Worm (Caenorhabditis elegans) whole organism, L4 larva: Measurements from ENCODE around the gene F52G2.3.

Experiments used
- D1046.2 ChIP-seq: fragments of 200-800 bp; sonication (Bioruptor generic); IDR thresholded peaks from 2 replicates; pipeline ENCODE4 v1.3.6; 2022; ENCODE audit warnings: missing genetic modification characterization, missing compliant biosample characterization
- Y105C5A.15 ChIP-seq: fragments of 200-800 bp; sonication (Bioruptor generic); IDR thresholded peaks from 2 replicates; pipeline ENCODE4 v1.3.6; 2022; ENCODE audit warnings: missing genetic modification characterization, missing compliant biosample characterization
- Y75B8A.6 ChIP-seq: fragments of 200-800 bp; sonication (Bioruptor generic); IDR thresholded peaks from 2 replicates; pipeline ENCODE4 v1.3.6; 2022; ENCODE audit warnings: missing genetic modification reagents, missing genetic modification characterization, missing compliant biosample characterization
- arid-1 ChIP-seq: fragments of 200-800 bp; sonication (Bioruptor generic); conservative IDR thresholded peaks from 2 replicates; pipeline ENCODE4 v1.3.6; 2022; ENCODE audit warnings: missing genetic modification reagents, missing genetic modification characterization, missing compliant biosample characterization
- ceh-62 ChIP-seq: sonication (generic microtip); optimal IDR thresholded peaks from 2 replicates; lab custom pipeline; 2017; ENCODE audit warnings: missing biosample characterization, missing genetic modification characterization
- ceh-82 ChIP-seq: sonication (generic microtip); optimal IDR thresholded peaks from 2 replicates; lab custom pipeline; 2017; ENCODE audit warnings: missing biosample characterization, missing genetic modification characterization
- cey-2 ChIP-seq: sonication (generic microtip); optimal IDR thresholded peaks from 3 replicates; lab custom pipeline; 2017; ENCODE audit warnings: missing genetic modification characterization, mild to moderate bottlenecking, missing compliant biosample characterization, antibody characterized with exemption, borderline replicate concordance; ENCODE audit not compliant: insufficient read depth
- daf-12 ChIP-seq: fragments of 150-350 bp; optimal IDR thresholded peaks from 2 replicates; lab custom pipeline; 2014; ENCODE audit warnings: missing biosample characterization, missing genetic modification reagents, missing genetic modification characterization
- daf-19 ChIP-seq: fragments of 200-800 bp; sonication (Bioruptor generic); conservative IDR thresholded peaks from 2 replicates; pipeline ENCODE4 v1.3.6; 2022; ENCODE audit warnings: missing genetic modification characterization, missing compliant biosample characterization
- dmd-9 ChIP-seq: fragments of 200-800 bp; sonication (Bioruptor generic); IDR thresholded peaks from 2 replicates; pipeline ENCODE4 v1.3.6; 2022; ENCODE audit warnings: missing genetic modification reagents, missing genetic modification characterization, missing compliant biosample characterization
- dpl-1 ChIP-seq: fragments of 150-350 bp; optimal IDR thresholded peaks from 2 replicates; lab custom pipeline; 2014; ENCODE audit warnings: missing biosample characterization, missing genetic modification reagents, missing genetic modification characterization
- dve-1 ChIP-seq: sonication (generic microtip); optimal IDR thresholded peaks from 2 replicates; lab custom pipeline; 2017; ENCODE audit warnings: antibody characterized with exemption, mild to moderate bottlenecking, missing genetic modification characterization, missing compliant biosample characterization; ENCODE audit not compliant: insufficient read depth
- egl-43 ChIP-seq: fragments of 200-800 bp; sonication (Bioruptor generic); IDR thresholded peaks from 2 replicates; pipeline ENCODE4 v1.3.6; 2022; ENCODE audit warnings: missing genetic modification reagents, missing genetic modification characterization, missing compliant biosample characterization
- fkh-10 ChIP-seq: fragments of 150-350 bp; optimal IDR thresholded peaks from 2 replicates; lab custom pipeline; 2014; ENCODE audit warnings: missing biosample characterization, missing genetic modification reagents, missing genetic modification characterization
- jun-1 ChIP-seq: fragments of 150-350 bp; optimal IDR thresholded peaks from 2 replicates; lab custom pipeline; 2014; ENCODE audit warnings: missing biosample characterization, missing genetic modification reagents, missing genetic modification characterization
- lin-13 ChIP-seq: fragments of 150-350 bp; optimal IDR thresholded peaks from 2 replicates; lab custom pipeline; 2014; ENCODE audit warnings: missing biosample characterization, missing genetic modification reagents, missing genetic modification characterization
- lin-15B ChIP-seq: fragments of 150-350 bp; sonication (generic microtip); optimal IDR thresholded peaks from 3 replicates; lab custom pipeline; 2014; ENCODE audit warnings: missing biosample characterization, missing genetic modification characterization
- lin-38 ChIP-seq: fragments of 200-800 bp; sonication (Bioruptor generic); IDR thresholded peaks from 2 replicates; pipeline ENCODE4 v1.3.6; 2022; ENCODE audit warnings: missing genetic modification reagents, missing genetic modification characterization, missing compliant biosample characterization
- lir-3 ChIP-seq: sonication (generic microtip); optimal IDR thresholded peaks from 2 replicates; lab custom pipeline; 2016; ENCODE audit warnings: mild to moderate bottlenecking, missing genetic modification characterization, missing compliant biosample characterization
- mdl-1 ChIP-seq, 2 experiments: fragments of 150-350 bp in 1 of 2; sonication (generic microtip) in 1 of 2; optimal IDR thresholded peaks; 2 replicates each; lab custom pipeline; 2014 to 2017; ENCODE audit warnings: missing biosample characterization in 2 of 2, missing genetic modification characterization in 2 of 2
- mes-2 ChIP-seq: sonication (generic microtip); optimal IDR thresholded peaks from 2 replicates; lab custom pipeline; 2016; ENCODE audit warnings: missing genotype, mild to moderate bottlenecking, missing genetic modification characterization, missing compliant biosample characterization; ENCODE audit not compliant: poor library complexity, severe bottlenecking
- mxl-3 ChIP-seq: fragments of 200-800 bp; sonication (Bioruptor generic); optimal IDR thresholded peaks from 2 replicates; lab custom pipeline; 2018; ENCODE audit warnings: mild to moderate bottlenecking, missing genetic modification characterization, missing compliant biosample characterization
- nhr-10 ChIP-seq: fragments of 150-350 bp; optimal IDR thresholded peaks from 2 replicates; lab custom pipeline; 2014; ENCODE audit warnings: missing biosample characterization, missing genetic modification characterization
- nhr-102 ChIP-seq: sonication (generic microtip); optimal IDR thresholded peaks from 2 replicates; lab custom pipeline; 2016; ENCODE audit warnings: mild to moderate bottlenecking, missing genetic modification characterization, moderate library complexity, missing compliant biosample characterization
- nhr-237 ChIP-seq: sonication (generic microtip); optimal IDR thresholded peaks from 2 replicates; lab custom pipeline; 2017; ENCODE audit warnings: missing biosample characterization, missing genetic modification characterization
- nhr-41 ChIP-seq: fragments of 200-800 bp; sonication (Bioruptor generic); IDR thresholded peaks from 2 replicates; pipeline ENCODE4 v1.3.6; 2022; ENCODE audit warnings: missing genetic modification reagents, missing genetic modification characterization, missing compliant biosample characterization
- nhr-42 ChIP-seq: fragments of 200-800 bp; sonication (Bioruptor generic); IDR thresholded peaks from 2 replicates; pipeline ENCODE4 v1.3.6; 2022; ENCODE audit warnings: missing genetic modification characterization, missing compliant biosample characterization
- pha-4 ChIP-seq, 2 experiments: fragments of 150-350 bp in 1 of 2; fragments of 200-800 bp in 1 of 2; sonication (Bioruptor generic) in 1 of 2; IDR thresholded peaks in 1 of 2; optimal IDR thresholded peaks in 1 of 2; 2 replicates each; pipeline versions ENCODE4 v1.3.6 to Lab custom; 2014 to 2022; ENCODE audit warnings: missing genetic modification characterization in 2 of 2, missing genetic modification reagents in 2 of 2, missing biosample characterization in 1 of 2, missing compliant biosample characterization in 1 of 2
- set-16 ChIP-seq: fragments of 200-800 bp; sonication (Bioruptor generic); IDR thresholded peaks from 2 replicates; pipeline ENCODE4 v1.3.6; 2022; ENCODE audit warnings: missing genetic modification reagents, missing genetic modification characterization, missing compliant biosample characterization
- skn-1 ChIP-seq: fragments of 150-350 bp; optimal IDR thresholded peaks from 2 replicates; lab custom pipeline; 2014; ENCODE audit warnings: missing biosample characterization, missing genetic modification characterization
- snpc-1.2 ChIP-seq: fragments of 200-800 bp; sonication (Bioruptor generic); IDR thresholded peaks from 2 replicates; pipeline ENCODE4 v1.3.6; 2022; ENCODE audit warnings: missing genetic modification reagents, missing genetic modification characterization, missing compliant biosample characterization
- tag-97 ChIP-seq: fragments of 200-800 bp; sonication (Bioruptor generic); IDR thresholded peaks from 2 replicates; pipeline ENCODE4 v1.3.6; 2022; ENCODE audit warnings: missing genetic modification characterization, missing compliant biosample characterization
- tra-1 ChIP-seq: fragments of 200-800 bp; sonication (Bioruptor generic); IDR thresholded peaks from 2 replicates; pipeline ENCODE4 v1.3.6; 2022; ENCODE audit warnings: missing genetic modification reagents, missing genetic modification characterization, missing compliant biosample characterization
- unc-130 ChIP-seq: sonication (generic microtip); optimal IDR thresholded peaks from 2 replicates; lab custom pipeline; 2016; ENCODE audit warnings: missing genetic modification reagents, missing genetic modification characterization, missing compliant biosample characterization
- unc-39 ChIP-seq: sonication (generic microtip); optimal IDR thresholded peaks from 2 replicates; lab custom pipeline; 2017; ENCODE audit warnings: missing biosample characterization, missing genetic modification characterization
- unc-62 ChIP-seq, 3 experiments: fragments of 150-350 bp in 1 of 3; sonication (generic microtip); optimal IDR thresholded peaks in 2 of 3; peaks in 1 of 3; 1 replicate in 1 of 3; 2 replicates in 2 of 3; lab custom pipeline; 2014 to 2017; ENCODE audit warnings: missing biosample characterization in 3 of 3, missing genetic modification characterization in 3 of 3, missing genetic modification reagents in 3 of 3, missing genotype in 1 of 3
- vab-7 ChIP-seq: fragments of 200-800 bp; sonication (Bioruptor generic); IDR thresholded peaks from 2 replicates; pipeline ENCODE4 v1.3.6; 2022; ENCODE audit warnings: missing genetic modification reagents, missing genetic modification characterization, missing compliant biosample characterization
- zfp-2 ChIP-seq: sonication (generic microtip); optimal IDR thresholded peaks from 2 replicates; lab custom pipeline; 2016; ENCODE audit warnings: mild to moderate bottlenecking, missing genetic modification characterization, missing compliant biosample characterization

F52G2.3 gene

DNA sequence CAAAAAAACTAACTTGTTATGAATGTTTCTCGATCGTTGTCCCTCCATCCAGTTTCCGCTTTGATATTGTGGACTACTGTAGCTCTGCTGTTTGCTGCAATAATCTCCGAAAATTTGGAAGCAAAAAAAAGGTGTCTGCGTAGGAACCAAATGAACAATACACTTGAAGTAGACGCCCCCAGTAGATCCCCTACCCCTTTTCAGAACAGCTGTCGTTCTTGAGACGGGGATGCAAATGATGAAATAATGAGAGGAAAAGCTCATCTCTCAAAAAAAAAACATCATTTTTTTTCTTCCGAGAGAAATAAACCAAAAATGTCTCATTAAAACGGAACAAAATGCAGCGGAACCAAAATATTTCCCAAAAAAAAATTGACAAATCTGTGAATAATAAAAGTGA is 9.4 kb upstream of the F52G2.3 start:
- no peak for TF ChIP-seq daf-12 (tag; lab: Kevin White, UChicago)
- no peak for TF ChIP-seq unc-39
- no peak for TF ChIP-seq lin-13 (GFP tag; lab: Kevin White, UChicago)
- no peak for TF ChIP-seq snpc-1.2 (GFP tag; lab: Robert Waterston, UW)
- TF ChIP-seq arid-1 (GFP tag; lab: Robert Waterston, UW) = no peak
- TF ChIP-seq ceh-62 (tag; lab: Kevin White, UChicago) = no peak
- TF ChIP-seq dpl-1 (GFP tag; lab: Kevin White, UChicago) = no peak
- no peak for TF ChIP-seq unc-62 (GFP tag; optimal IDR thresholded peaks at IDR 0.05 in 1 of 2; lab: Kevin White, UChicago)
- no peak for TF ChIP-seq unc-62 (tag; optimal IDR thresholded peaks at IDR 0.05; lab: Kevin White, UChicago)
- no peak for TF ChIP-seq lin-38
- TF ChIP-seq nhr-10 = no peak
- TF ChIP-seq mes-2 = no peak
- no peak for TF ChIP-seq nhr-102 (tag; lab: Kevin White, UChicago)
- TF ChIP-seq zfp-2 (tag; lab: Kevin White, UChicago) = no peak
- no peak for TF ChIP-seq vab-7 (GFP tag; lab: Robert Waterston, UW)
- no peak for TF ChIP-seq nhr-237 (tag; lab: Kevin White, UChicago)
- no peak for TF ChIP-seq dmd-9 (GFP tag; lab: Robert Waterston, UW)
- no peak for TF ChIP-seq mxl-3 (GFP tag; lab: Kevin White, UChicago)

DNA sequence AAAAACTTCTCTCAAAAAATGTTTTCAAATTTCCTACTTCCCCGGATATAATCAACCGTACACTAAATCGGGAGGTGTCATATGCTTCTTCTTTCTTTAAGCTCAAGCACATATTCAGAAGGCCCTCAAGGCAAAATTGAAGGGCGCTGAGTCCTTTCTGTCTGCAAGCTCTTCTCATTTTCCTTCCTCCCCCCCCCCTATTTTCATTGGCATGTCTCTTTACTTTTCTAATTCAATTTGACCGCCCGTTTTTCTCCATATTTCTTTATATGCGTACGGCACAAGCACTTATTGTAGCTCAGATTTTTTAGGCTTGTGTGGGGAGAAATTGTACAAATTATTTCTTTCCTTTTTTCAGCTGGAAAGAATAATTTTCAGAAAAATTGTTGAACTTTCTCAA is 7.5 kb upstream of the F52G2.3 start:
- TF ChIP-seq fkh-10 (peak; percentile 17), D1046.2 (no peak)

DNA sequence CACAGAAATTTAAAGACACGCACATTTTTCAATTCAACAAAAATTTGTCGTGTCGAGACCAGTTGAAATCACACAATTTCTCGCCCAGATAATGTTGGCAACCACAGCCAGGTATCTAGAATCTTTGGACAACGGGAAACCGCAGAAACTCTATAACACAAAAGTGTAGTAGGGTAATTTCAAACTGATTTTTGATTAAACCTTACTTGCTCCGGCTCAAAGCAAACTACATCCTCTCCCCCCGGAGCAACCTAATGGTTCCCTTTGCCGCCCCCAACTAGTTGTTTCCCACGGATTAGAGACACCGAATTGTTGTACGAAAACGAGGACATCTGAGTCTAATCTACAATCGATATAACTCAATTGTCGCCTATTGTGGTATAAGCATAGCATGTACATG is 6.3 kb upstream of the F52G2.3 start:
- TF ChIP-seq ceh-62 (tag; lab: Kevin White, UChicago) (no peak), nhr-42 (GFP tag; lab: Robert Waterston, UW) (no peak), lir-3 (tag; lab: Kevin White, UChicago) (no peak), unc-130 (no peak), mdl-1 (tag; optimal IDR thresholded peaks at IDR 0.05; lab: Kevin White, UChicago) (no peak), Y75B8A.6 (no peak), tra-1 (no peak), set-16 (GFP tag; lab: Robert Waterston, UW) (no peak)

DNA sequence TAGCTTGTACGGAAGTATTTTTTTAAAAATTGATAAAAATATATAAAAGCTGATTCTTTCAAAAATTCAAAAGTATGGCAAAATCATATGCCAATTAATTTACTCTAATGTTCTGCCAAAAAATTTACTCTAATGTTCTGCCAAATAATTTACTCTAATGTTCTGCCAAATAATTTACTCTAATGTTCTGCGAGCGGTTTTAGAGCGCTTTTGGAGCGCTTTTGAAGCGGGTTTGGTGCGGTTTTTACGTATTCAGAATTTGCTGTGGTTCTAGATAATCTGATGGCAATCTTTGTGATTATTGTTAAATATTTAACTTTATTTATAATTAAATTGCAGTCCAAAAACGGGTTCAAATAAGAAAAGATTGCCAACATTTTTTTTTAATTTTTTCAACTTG is 1.3 kb upstream of the F52G2.3 start:
- TF ChIP-seq lin-13 (GFP tag; lab: Kevin White, UChicago) (no peak), ceh-82 (tag; lab: Kevin White, UChicago) (no peak), unc-39 (no peak), ceh-62 (tag; lab: Kevin White, UChicago) (no peak), dve-1 (tag; lab: Kevin White, UChicago) (no peak), mxl-3 (GFP tag; lab: Kevin White, UChicago) (no peak), pha-4 (GFP tag; IDR thresholded peaks at IDR 0.05; lab: Robert Waterston, UW) (no peak), pha-4 (tag; optimal IDR thresholded peaks at IDR 0.05; lab: Kevin White, UChicago) (no peak), tag-97 (GFP tag; lab: Robert Waterston, UW) (no peak), jun-1 (tag; lab: Kevin White, UChicago) (no peak), snpc-1.2 (GFP tag; lab: Robert Waterston, UW) (no peak), Y105C5A.15 (GFP tag; lab: Robert Waterston, UW) (no peak), mes-2 (no peak)

DNA sequence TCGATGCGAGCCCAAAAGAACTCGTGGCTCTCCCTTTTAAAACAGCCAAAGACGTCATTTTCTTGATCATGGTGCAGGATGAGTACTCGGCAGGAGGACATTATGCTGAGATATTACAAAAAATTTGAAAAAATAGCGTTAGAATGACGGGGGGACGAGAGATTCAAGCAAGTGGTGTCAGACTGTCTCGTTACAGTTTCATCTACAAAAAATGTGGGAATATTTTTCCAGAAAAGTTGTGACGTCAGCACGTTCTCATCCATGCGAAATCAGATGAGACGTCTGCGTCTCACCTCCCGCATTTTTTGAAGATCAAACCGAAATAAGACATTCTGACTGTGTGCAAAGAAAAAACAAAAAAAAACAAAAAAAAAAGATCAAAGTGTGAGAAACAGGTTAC is 7.9 kb downstream of the F52G2.3 start, which contains the start of gene rsd-2:
TSS of gene rsd-2 (minus strand) at position 101 of the 400 bp plus-strand sequence.
- TF ChIP-seq lin-38 (no peak), lin-15B (no peak), egl-43 (GFP tag; lab: Robert Waterston, UW) (no peak), daf-19 (GFP tag; lab: Robert Waterston, UW) (no peak), nhr-41 (GFP tag; lab: Robert Waterston, UW) (no peak), Y75B8A.6 (no peak), skn-1 (tag; lab: Kevin White, UChicago) (no peak), cey-2 (tag; lab: Kevin White, UChicago) (no peak)
